Fruit fly (Drosophila melanogaster) whole organism, adult: ENCODE results near the gene ND-B16.6.

Experiments used
- CG11617 ChIP-seq: fragments of 200-800 bp; sonication (Bioruptor generic); optimal IDR thresholded peaks from 2 replicates; lab custom pipeline; 2017; ENCODE audit warnings: mild to moderate bottlenecking, missing biosample characterization, missing genetic modification reagents, missing genetic modification characterization
- CG12768 ChIP-seq: fragments of 200-800 bp; sonication (Bioruptor generic); optimal IDR thresholded peaks from 2 replicates; lab custom pipeline; 2017; ENCODE audit warnings: missing biosample characterization, missing genetic modification characterization, mild to moderate bottlenecking, moderate library complexity, missing genetic modification reagents
- CG14711 ChIP-seq: fragments of 200-800 bp; sonication (Bioruptor generic); optimal IDR thresholded peaks from 2 replicates; lab custom pipeline; 2018; ENCODE audit warnings: missing biosample characterization, mild to moderate bottlenecking, missing genetic modification characterization, moderate library complexity
- CG1620 ChIP-seq: fragments of 200-800 bp; sonication (Bioruptor generic); optimal IDR thresholded peaks from 2 replicates; lab custom pipeline; 2016; ENCODE audit warnings: missing biosample characterization, missing genetic modification characterization
- CG33017 ChIP-seq: fragments of 200-800 bp; sonication (Bioruptor generic); optimal IDR thresholded peaks from 2 replicates; lab custom pipeline; 2018; ENCODE audit warnings: missing biosample characterization, mild to moderate bottlenecking, missing genetic modification characterization, moderate library complexity
- CG5204 ChIP-seq: fragments of 200-800 bp; sonication (Bioruptor generic); optimal IDR thresholded peaks from 2 replicates; lab custom pipeline; 2016; ENCODE audit warnings: missing biosample characterization, missing genetic modification characterization
- CG7045 ChIP-seq: fragments of 200-800 bp; sonication (Bioruptor generic); optimal IDR thresholded peaks from 2 replicates; lab custom pipeline; 2017; ENCODE audit warnings: missing biosample characterization, mild to moderate bottlenecking, missing genetic modification characterization
- CG7101 ChIP-seq: fragments of 200-800 bp; sonication (Bioruptor generic); optimal IDR thresholded peaks from 2 replicates; lab custom pipeline; 2018; ENCODE audit warnings: missing biosample characterization, mild to moderate bottlenecking, missing genetic modification characterization, moderate library complexity
- Clk ChIP-seq: fragments of 200-800 bp; sonication (Bioruptor generic); optimal IDR thresholded peaks from 2 replicates; lab custom pipeline; 2017; ENCODE audit warnings: missing biosample characterization, missing genetic modification characterization
- Crg-1 ChIP-seq: fragments of 200-800 bp; sonication (Bioruptor generic); optimal IDR thresholded peaks from 2 replicates; lab custom pipeline; 2016; ENCODE audit warnings: missing biosample characterization, missing genetic modification characterization
- Hr96 ChIP-seq: fragments of 200-800 bp; sonication (Bioruptor generic); optimal IDR thresholded peaks from 2 replicates; lab custom pipeline; 2016; ENCODE audit warnings: missing biosample characterization, missing genetic modification characterization
- Mnt ChIP-seq: fragments of 200-800 bp; sonication (Bioruptor generic); optimal IDR thresholded peaks from 2 replicates; lab custom pipeline; 2016; ENCODE audit warnings: missing biosample characterization, mild to moderate bottlenecking, missing genetic modification characterization
- bab1 ChIP-seq: fragments of 200-800 bp; sonication (Bioruptor generic); optimal IDR thresholded peaks from 3 replicates; lab custom pipeline; 2019; ENCODE audit warnings: missing biosample characterization, mild to moderate bottlenecking, missing genetic modification characterization, moderate library complexity
- cic ChIP-seq: fragments of 200-800 bp; sonication (Bioruptor generic); optimal IDR thresholded peaks from 2 replicates; lab custom pipeline; 2017; ENCODE audit warnings: missing biosample characterization, mild to moderate bottlenecking, missing genetic modification characterization, moderate library complexity
- cnc ChIP-seq, 2 experiments: fragments of >200 bp; optimal IDR thresholded peaks; 2 replicates each; lab custom pipeline; 2017
- kay ChIP-seq: fragments of 200-800 bp; sonication (Bioruptor generic); peaks from one replicate; lab custom pipeline; 2016; ENCODE audit warnings: missing biosample characterization, missing genetic modification characterization, borderline replicate concordance
- ovo ChIP-seq: fragments of 200-800 bp; sonication (Bioruptor generic); optimal IDR thresholded peaks from 2 replicates; lab custom pipeline; 2016; ENCODE audit warnings: missing biosample characterization, missing genetic modification characterization
- pad ChIP-seq: fragments of 200-800 bp; sonication (Bioruptor generic); optimal IDR thresholded peaks from 3 replicates; lab custom pipeline; 2017; ENCODE audit warnings: missing biosample characterization, missing genetic modification characterization, mild to moderate bottlenecking, moderate library complexity, missing genetic modification reagents
- tj ChIP-seq: fragments of 200-800 bp; sonication (Bioruptor generic); optimal IDR thresholded peaks from 3 replicates; lab custom pipeline; 2017; ENCODE audit warnings: missing biosample characterization, mild to moderate bottlenecking, missing genetic modification characterization, moderate library complexity
- toe ChIP-seq: fragments of 200-800 bp; sonication (Bioruptor generic); optimal IDR thresholded peaks from 2 replicates; lab custom pipeline; 2016; ENCODE audit warnings: missing biosample characterization, missing genetic modification characterization

Gene ND-B16.6

dm6 chrX:6334945-6335344 lies 15.3 kb downstream of the ND-B16.6 start:
- TF ChIP-seq kay (GFP tag; lab: Kevin White, UChicago) (no peak), CG7101 (tag; lab: Kevin White, UChicago) (no peak), toe (GFP tag; lab: Kevin White, UChicago) (no peak), CG1620 (no peak), cnc (optimal IDR thresholded peaks at IDR 0.05; lab: Kevin White, UChicago) (no peak), CG33017 (tag; lab: Kevin White, UChicago) (no peak), tj (GFP tag; lab: Kevin White, UChicago) (no peak), Clk (no peak)

dm6 chrX:6332988-6333719 lies 17.0 kb downstream of the ND-B16.6 start:
- TF ChIP-seq Crg-1, result peak; percentile 23
- no peak for TF ChIP-seq CG33017 (tag; lab: Kevin White, UChicago)
- TF ChIP-seq Clk, result no peak
- peak; percentile 14 for TF ChIP-seq pad (GFP tag; lab: Kevin White, UChicago)
- TF ChIP-seq kay (GFP tag; lab: Kevin White, UChicago), result peak; percentile 36
- peak; percentile 30 for TF ChIP-seq CG12768
- TF ChIP-seq CG7101 (tag; lab: Kevin White, UChicago), result no peak
- peak; percentile 53 for TF ChIP-seq Hr96
- peak; percentile 23 for TF ChIP-seq CG7045 (GFP tag; lab: Kevin White, UChicago)
- peak; percentile 37 for TF ChIP-seq Mnt
- no peak for TF ChIP-seq cnc (optimal IDR thresholded peaks at IDR 0.05; lab: Kevin White, UChicago)
- no peak for TF ChIP-seq cic (GFP tag; lab: Kevin White, UChicago)
- peak; percentile 53 for TF ChIP-seq bab1
- peak; percentile 47 for TF ChIP-seq CG5204 (GFP tag; lab: Kevin White, UChicago)
- TF ChIP-seq CG11617 (GFP tag; lab: Kevin White, UChicago), result peak; percentile 57
- no peak for TF ChIP-seq toe (GFP tag; lab: Kevin White, UChicago)
- TF ChIP-seq tj (GFP tag; lab: Kevin White, UChicago), result peak; percentile 65
- TF ChIP-seq CG1620, result no peak
- no peak for TF ChIP-seq ovo (GFP tag; lab: Kevin White, UChicago)
- no peak for TF ChIP-seq CG14711 (tag; lab: Kevin White, UChicago)

dm6 chrX:6330369-6330949 lies 19.7 kb downstream of the ND-B16.6 start, which contains the start of gene CG42240:
TSS of gene CG42240 (plus strand) at chrX:6330842.
- peak; percentile 92 for TF ChIP-seq kay (GFP tag; lab: Kevin White, UChicago)
- peak; percentile 46 for TF ChIP-seq Clk
- peak; percentile 81 for TF ChIP-seq pad (GFP tag; lab: Kevin White, UChicago)
- peak; percentile 54 for TF ChIP-seq CG1620
- no peak for TF ChIP-seq cnc (optimal IDR thresholded peaks at IDR 0.05; lab: Kevin White, UChicago)
- TF ChIP-seq CG7101 (tag; lab: Kevin White, UChicago), result peak; percentile 93
- TF ChIP-seq ovo (GFP tag; lab: Kevin White, UChicago), result peak; percentile 71
- peak; percentile 85 for TF ChIP-seq CG33017 (tag; lab: Kevin White, UChicago)
- TF ChIP-seq CG5204 (GFP tag; lab: Kevin White, UChicago), result peak; percentile 79
- TF ChIP-seq CG7045 (GFP tag; lab: Kevin White, UChicago), result peak; percentile 89
- TF ChIP-seq CG12768, result peak; percentile 86
- TF ChIP-seq Mnt, result peak; percentile 65
- peak; percentile 61 for TF ChIP-seq toe (GFP tag; lab: Kevin White, UChicago)
- TF ChIP-seq CG11617 (GFP tag; lab: Kevin White, UChicago), result peak; percentile 96
- TF ChIP-seq tj (GFP tag; lab: Kevin White, UChicago), result peak; percentile 82
- peak; percentile 74 for TF ChIP-seq cic (GFP tag; lab: Kevin White, UChicago)
- TF ChIP-seq CG14711 (tag; lab: Kevin White, UChicago), result peak; percentile 86
- peak; percentile 73 for TF ChIP-seq Crg-1
- TF ChIP-seq Hr96, result peak; percentile 83
- peak; percentile 96 for TF ChIP-seq bab1

- TF ChIP-seq CG1620 (no peak), cic (GFP tag; lab: Kevin White, UChicago) (no peak), tj (GFP tag; lab: Kevin White, UChicago) (peak; percentile 4), Clk (peak; percentile 17), CG14711 (tag; lab: Kevin White, UChicago) (peak; percentile 25), CG12768 (peak; percentile 50), toe (GFP tag; lab: Kevin White, UChicago) (peak; percentile 11), kay (GFP tag; lab: Kevin White, UChicago) (no peak), CG7101 (tag; lab: Kevin White, UChicago) (peak; percentile 69), CG11617 (GFP tag; lab: Kevin White, UChicago) (peak; percentile 22), Hr96 (peak; percentile 36), pad (GFP tag; lab: Kevin White, UChicago) (peak; percentile 21), CG7045 (GFP tag; lab: Kevin White, UChicago) (peak; percentile 66), ovo (GFP tag; lab: Kevin White, UChicago) (no peak), Crg-1 (no peak), bab1 (no peak), Mnt (no peak), cnc (optimal IDR thresholded peaks at IDR 0.05; lab: Kevin White, UChicago) (no peak), CG33017 (tag; lab: Kevin White, UChicago) (peak; percentile 52), CG5204 (GFP tag; lab: Kevin White, UChicago) (peak; percentile 12)
Observed at dm6 chrX:6316858-6317474, 33.2 kb downstream of the ND-B16.6 start.

dm6 chrX:6315583-6315982 lies 34.6 kb downstream of the ND-B16.6 start:
- no peak for TF ChIP-seq bab1
- TF ChIP-seq CG14711 (tag; lab: Kevin White, UChicago), result no peak
- no peak for TF ChIP-seq toe (GFP tag; lab: Kevin White, UChicago)
- no peak for TF ChIP-seq cnc (optimal IDR thresholded peaks at IDR 0.05; lab: Kevin White, UChicago)
- TF ChIP-seq Crg-1, result no peak
- TF ChIP-seq CG11617 (GFP tag; lab: Kevin White, UChicago), result no peak
- TF ChIP-seq CG7045 (GFP tag; lab: Kevin White, UChicago), result no peak
- no peak for TF ChIP-seq Mnt
- no peak for TF ChIP-seq ovo (GFP tag; lab: Kevin White, UChicago)
- no peak for TF ChIP-seq CG5204 (GFP tag; lab: Kevin White, UChicago)
- TF ChIP-seq tj (GFP tag; lab: Kevin White, UChicago), result no peak
